Fruit fly (Drosophila melanogaster): ENCODE data around the gene Pino.
A peak's percentile ranks its signal among the peaks of the same experiment; 100 is the strongest.

Gene Pino

dm6 chr2L:1166326-1166725, 37.6 kb upstream of the Pino start, which contains the start of gene CG14341:
CG14341 (plus strand) TSS chr2L:1166506.
- TF ChIP-seq kay (GFP tag; ENCODE audit: borderline replicate concordance): no peak
- no peak for TF ChIP-seq Crg-1 (GFP tag; optimal IDR thresholded peaks at IDR 0.05)
- no peak for TF ChIP-seq ovo (GFP tag; optimal IDR thresholded peaks at IDR 0.05)
- TF ChIP-seq pad (GFP tag; optimal IDR thresholded peaks at IDR 0.05): no peak
- no peak for TF ChIP-seq CG7045 (GFP tag; optimal IDR thresholded peaks at IDR 0.05)
- TF ChIP-seq CG1620 (GFP tag; optimal IDR thresholded peaks at IDR 0.05): no peak
- no peak for TF ChIP-seq CG14711 (tag; optimal IDR thresholded peaks at IDR 0.05)
- TF ChIP-seq Hr96 (GFP tag; optimal IDR thresholded peaks at IDR 0.05): no peak
- TF ChIP-seq bab1 (GFP tag; optimal IDR thresholded peaks at IDR 0.05): no peak
- no peak for TF ChIP-seq CG12768 (GFP tag; optimal IDR thresholded peaks at IDR 0.05)

dm6 chr2L:1164294-1164693, 35.5 kb upstream of the Pino start, which contains the start of gene IntS14:
IntS14 (plus strand) TSS chr2L:1164443.
- TF ChIP-seq bab1 (GFP tag; optimal IDR thresholded peaks at IDR 0.05): peak; percentile 13
- no peak for TF ChIP-seq CG12768 (GFP tag; optimal IDR thresholded peaks at IDR 0.05)
- TF ChIP-seq tj (GFP tag; optimal IDR thresholded peaks at IDR 0.05): peak; percentile 88
- TF ChIP-seq ovo (GFP tag; optimal IDR thresholded peaks at IDR 0.05): peak; percentile 92

dm6 chr2L:1163538-1164143, 34.9 kb upstream of the Pino start, which contains the start of gene CG5080:
CG5080 (minus strand) TSS chr2L:1163886.
- TF ChIP-seq CG11617 (GFP tag; optimal IDR thresholded peaks at IDR 0.05) (no peak), bab1 (GFP tag; optimal IDR thresholded peaks at IDR 0.05) (no peak), cic (GFP tag; optimal IDR thresholded peaks at IDR 0.05) (no peak), ovo (GFP tag; optimal IDR thresholded peaks at IDR 0.05) (no peak), Crg-1 (GFP tag; optimal IDR thresholded peaks at IDR 0.05) (no peak), CG14711 (tag; optimal IDR thresholded peaks at IDR 0.05) (no peak), CG5204 (GFP tag; optimal IDR thresholded peaks at IDR 0.05) (no peak), tj (GFP tag; optimal IDR thresholded peaks at IDR 0.05) (no peak), pad (GFP tag; optimal IDR thresholded peaks at IDR 0.05) (no peak), CG7101 (tag; optimal IDR thresholded peaks at IDR 0.05) (no peak), Clk (GFP tag; optimal IDR thresholded peaks at IDR 0.05) (no peak), Hr96 (GFP tag; optimal IDR thresholded peaks at IDR 0.05) (no peak), CG1620 (GFP tag; optimal IDR thresholded peaks at IDR 0.05) (no peak), kay (GFP tag; ENCODE audit: borderline replicate concordance) (no peak), Mnt (GFP tag; optimal IDR thresholded peaks at IDR 0.05) (no peak)

- no peak for TF ChIP-seq Crg-1 (GFP tag; optimal IDR thresholded peaks at IDR 0.05)
- TF ChIP-seq bab1 (GFP tag; optimal IDR thresholded peaks at IDR 0.05): no peak
- no peak for TF ChIP-seq CG5204 (GFP tag; optimal IDR thresholded peaks at IDR 0.05)
- TF ChIP-seq CG1620 (GFP tag; optimal IDR thresholded peaks at IDR 0.05): no peak
- no peak for TF ChIP-seq CG33017 (tag; optimal IDR thresholded peaks at IDR 0.05)
- TF ChIP-seq Clk (GFP tag; optimal IDR thresholded peaks at IDR 0.05): no peak
- TF ChIP-seq CG11617 (GFP tag; optimal IDR thresholded peaks at IDR 0.05): no peak
Observed at dm6 chr2L:1158519-1159319, 30.0 kb upstream of the Pino start, which contains the start of gene Tango14. Tango14 (plus strand) TSS chr2L:1158661.

- TF ChIP-seq toe (GFP tag; optimal IDR thresholded peaks at IDR 0.05) (no peak), Mnt (GFP tag; optimal IDR thresholded peaks at IDR 0.05) (peak; percentile 75), CG12768 (GFP tag; optimal IDR thresholded peaks at IDR 0.05) (no peak), CG14711 (tag; optimal IDR thresholded peaks at IDR 0.05) (peak; percentile 19), CG5204 (GFP tag; optimal IDR thresholded peaks at IDR 0.05) (no peak), Hr96 (GFP tag; optimal IDR thresholded peaks at IDR 0.05) (peak; percentile 7), cic (GFP tag; optimal IDR thresholded peaks at IDR 0.05) (peak; percentile 39), CG7045 (GFP tag; optimal IDR thresholded peaks at IDR 0.05) (peak; percentile 20), CG33017 (tag; optimal IDR thresholded peaks at IDR 0.05) (peak; percentile 21), tj (GFP tag; optimal IDR thresholded peaks at IDR 0.05) (peak; percentile 75), ovo (GFP tag; optimal IDR thresholded peaks at IDR 0.05) (peak; percentile 87), pad (GFP tag; optimal IDR thresholded peaks at IDR 0.05) (peak; percentile 97), CG7101 (tag; optimal IDR thresholded peaks at IDR 0.05) (peak; percentile 44), CG11617 (GFP tag; optimal IDR thresholded peaks at IDR 0.05) (no peak), Crg-1 (GFP tag; optimal IDR thresholded peaks at IDR 0.05) (no peak), CG1620 (GFP tag; optimal IDR thresholded peaks at IDR 0.05) (peak; percentile 6)
Observed at dm6 chr2L:1157679-1158518, 29.1 kb upstream of the Pino start, which contains the start of gene capt. capt (minus strand) TSS chr2L:1158262.

- TF ChIP-seq tj (GFP tag; optimal IDR thresholded peaks at IDR 0.05) (peak; percentile 89), cnc (optimal IDR thresholded peaks at IDR 0.05) (no peak), ovo (GFP tag; optimal IDR thresholded peaks at IDR 0.05) (no peak), CG1620 (GFP tag; optimal IDR thresholded peaks at IDR 0.05) (no peak), kay (GFP tag; ENCODE audit: borderline replicate concordance) (peak; percentile 97), CG14711 (tag; optimal IDR thresholded peaks at IDR 0.05) (no peak), Crg-1 (GFP tag; optimal IDR thresholded peaks at IDR 0.05) (no peak)
Observed at dm6 chr2L:1157357-1157678, 28.6 kb upstream of the Pino start.

Measured in whole organism, adult.